Worm (Caenorhabditis elegans) whole organism, young adult: ENCODE results near the gene Y16E11A.4.

ENCODE experiments used
- nfya-1 ChIP-seq: sonication (generic microtip); optimal IDR thresholded peaks from 2 replicates; lab custom pipeline; 2017; ENCODE audit warnings: antibody characterized with exemption, missing compliant biosample characterization, missing genetic modification characterization, borderline replicate concordance; ENCODE audit not compliant: insufficient read depth
- pha-4 ChIP-seq: fragments of 150-350 bp; sonication (generic microtip); optimal IDR thresholded peaks from 2 replicates; lab custom pipeline; 2014; ENCODE audit warnings: missing biosample characterization, missing genetic modification reagents, missing genetic modification characterization
- sdz-38 ChIP-seq: sonication (generic microtip); optimal IDR thresholded peaks from 2 replicates; lab custom pipeline; 2016; ENCODE audit warnings: missing genotype, missing genetic modification characterization, missing compliant biosample characterization

DNA sequence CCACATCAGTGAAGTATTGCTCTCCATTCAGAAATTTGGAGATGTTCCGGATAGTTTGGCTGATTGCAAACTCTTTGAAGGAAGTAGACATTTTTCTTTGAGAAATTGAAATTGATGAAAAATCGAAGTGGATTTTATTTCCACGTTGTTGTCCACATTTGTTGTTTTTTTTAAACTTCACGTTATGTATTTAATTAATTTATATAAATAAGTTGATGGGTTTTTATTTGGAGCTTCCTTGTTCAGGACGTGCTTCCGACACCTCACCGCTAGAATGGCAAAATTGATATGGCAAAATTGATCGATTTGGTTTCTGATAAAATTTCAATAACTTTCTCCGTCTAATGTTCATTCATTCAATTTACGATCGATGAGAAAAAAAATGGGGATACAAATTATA is 40.7 kb upstream of the Y16E11A.4 start, which contains the start of gene math-48:
- TF ChIP-seq nfya-1 (tag; lab: Kevin White, UChicago), result no peak
- TF ChIP-seq pha-4 (tag; lab: Kevin White, UChicago), result no peak
- no peak for TF ChIP-seq sdz-38
